Fruit fly (Drosophila melanogaster) whole organism, prepupa: ENCODE results near the gene Ctns.

Experiments
- Blimp-1 ChIP-seq: fragments of 200-800 bp; sonication (Bioruptor generic); optimal IDR thresholded peaks from 3 replicates; lab custom pipeline; 2017; ENCODE audit warnings: missing biosample characterization, missing genetic modification characterization, mild to moderate bottlenecking, moderate library complexity, missing genetic modification reagents
- CG10631 ChIP-seq: fragments of 200-800 bp; sonication (Bioruptor generic); optimal IDR thresholded peaks from 2 replicates; lab custom pipeline; 2016; ENCODE audit warnings: missing biosample characterization, missing genetic modification characterization
- CG10669 ChIP-seq: fragments of 200-800 bp; sonication (Bioruptor generic); optimal IDR thresholded peaks from 3 replicates; lab custom pipeline; 2018; ENCODE audit warnings: missing biosample characterization, mild to moderate bottlenecking, missing genetic modification characterization, moderate library complexity
- CG11294 ChIP-seq: fragments of 200-800 bp; sonication (Bioruptor generic); IDR thresholded peaks from 2 replicates; pipeline ENCODE4 v1.3.6; 2022; ENCODE audit warnings: missing biosample characterization, missing genetic modification characterization
- CG11762 ChIP-seq: fragments of 200-800 bp; sonication (Bioruptor generic); optimal IDR thresholded peaks from 3 replicates; lab custom pipeline; 2016; ENCODE audit warnings: missing biosample characterization, missing genetic modification characterization; ENCODE audit not compliant: insufficient read depth
- CG11902 ChIP-seq: fragments of 200-800 bp; sonication (Bioruptor generic); optimal IDR thresholded peaks from 3 replicates; lab custom pipeline; 2016; ENCODE audit warnings: missing biosample characterization, missing genetic modification characterization
- CG1621 ChIP-seq: fragments of 200-800 bp; sonication (Bioruptor generic); optimal IDR thresholded peaks from 3 replicates; lab custom pipeline; 2018; ENCODE audit warnings: missing biosample characterization, mild to moderate bottlenecking, missing genetic modification characterization
- CG16779 ChIP-seq: fragments of 200-800 bp; sonication (Bioruptor generic); optimal IDR thresholded peaks from 3 replicates; lab custom pipeline; 2017; ENCODE audit warnings: missing biosample characterization, mild to moderate bottlenecking, missing genetic modification characterization
- CG3032 ChIP-seq: fragments of 200-800 bp; optimal IDR thresholded peaks from 2 replicates; lab custom pipeline; 2019; ENCODE audit warnings: missing biosample characterization, mild to moderate bottlenecking, missing genetic modification characterization, moderate library complexity
- CG31627 ChIP-seq: fragments of 200-800 bp; sonication (Bioruptor generic); optimal IDR thresholded peaks from 3 replicates; lab custom pipeline; 2016; ENCODE audit warnings: missing biosample characterization, missing genetic modification characterization
- CG32006 ChIP-seq: fragments of 200-800 bp; sonication (Bioruptor generic); optimal IDR thresholded peaks from 3 replicates; lab custom pipeline; 2017; ENCODE audit warnings: missing biosample characterization, mild to moderate bottlenecking, missing genetic modification characterization
- CG34406 ChIP-seq: fragments of 200-800 bp; sonication (Bioruptor generic); optimal IDR thresholded peaks from 3 replicates; lab custom pipeline; 2016; ENCODE audit warnings: missing biosample characterization, missing genetic modification characterization
- CG4318 ChIP-seq: fragments of 200-800 bp; sonication (Bioruptor generic); optimal IDR thresholded peaks from 3 replicates; lab custom pipeline; 2017; ENCODE audit warnings: missing biosample characterization, mild to moderate bottlenecking, missing genetic modification characterization
- CG6163 ChIP-seq: fragments of 200-800 bp; sonication (Bioruptor generic); IDR thresholded peaks from 3 replicates; pipeline ENCODE4 v1.3.6; 2022; ENCODE audit warnings: missing biosample characterization, missing genetic modification characterization
- CG6276 ChIP-seq: fragments of 200-800 bp; sonication (Bioruptor generic); optimal IDR thresholded peaks from 2 replicates; lab custom pipeline; 2017; ENCODE audit warnings: missing biosample characterization, mild to moderate bottlenecking, missing genetic modification characterization
- CG6792 ChIP-seq: fragments of 200-800 bp; sonication (Bioruptor generic); optimal IDR thresholded peaks from 3 replicates; lab custom pipeline; 2016; ENCODE audit warnings: missing biosample characterization, missing genetic modification characterization
- CG6808 ChIP-seq: fragments of 200-800 bp; sonication (Bioruptor generic); optimal IDR thresholded peaks from 3 replicates; lab custom pipeline; 2017; ENCODE audit warnings: missing biosample characterization, missing genetic modification characterization, mild to moderate bottlenecking, moderate library complexity, missing genetic modification reagents
- CG6854 ChIP-seq: fragments of 200-800 bp; sonication (Bioruptor generic); optimal IDR thresholded peaks from 2 replicates; lab custom pipeline; 2017; ENCODE audit warnings: missing biosample characterization, mild to moderate bottlenecking, missing genetic modification characterization
- CG7368 ChIP-seq: fragments of 200-800 bp; sonication (Bioruptor generic); optimal IDR thresholded peaks from 3 replicates; lab custom pipeline; 2016; ENCODE audit warnings: missing biosample characterization, missing genetic modification characterization
- CG8119 ChIP-seq: fragments of 200-800 bp; sonication (Bioruptor generic); IDR thresholded peaks from 3 replicates; pipeline ENCODE4 v1.3.6; 2022; ENCODE audit warnings: missing biosample characterization, missing genetic modification characterization
- CG9139 ChIP-seq: fragments of 200-800 bp; sonication (Bioruptor generic); optimal IDR thresholded peaks from 3 replicates; lab custom pipeline; 2017; ENCODE audit warnings: missing biosample characterization, mild to moderate bottlenecking, missing genetic modification characterization
- Eip75B ChIP-seq: fragments of 200-800 bp; sonication (Bioruptor generic); optimal IDR thresholded peaks from 3 replicates; lab custom pipeline; 2016; ENCODE audit warnings: missing biosample characterization, missing genetic modification characterization
- Eip78C ChIP-seq: fragments of 200-800 bp; sonication (Bioruptor generic); peaks from one replicate; lab custom pipeline; 2016; ENCODE audit warnings: missing biosample characterization, missing genetic modification characterization
- Ets21C ChIP-seq: fragments of 200-800 bp; sonication (Bioruptor generic); optimal IDR thresholded peaks from 3 replicates; lab custom pipeline; 2016; ENCODE audit warnings: missing biosample characterization, missing genetic modification characterization
- Ets96B ChIP-seq: fragments of 200-800 bp; optimal IDR thresholded peaks from 2 replicates; lab custom pipeline; 2019; ENCODE audit warnings: missing biosample characterization, mild to moderate bottlenecking, missing genetic modification characterization, moderate library complexity
- Gug ChIP-seq: fragments of 200-800 bp; sonication (Bioruptor generic); IDR thresholded peaks from 2 replicates; pipeline ENCODE4 v1.3.6; 2022; ENCODE audit warnings: missing biosample characterization, missing genetic modification characterization
- Hr38 ChIP-seq: sonication (Bioruptor generic); optimal IDR thresholded peaks from 2 replicates; lab custom pipeline; 2016; ENCODE audit warnings: missing biosample characterization, missing genetic modification characterization
- Hr4 ChIP-seq: fragments of 200-800 bp; sonication (Bioruptor generic); optimal IDR thresholded peaks from 3 replicates; lab custom pipeline; 2016; ENCODE audit warnings: missing biosample characterization, missing genetic modification characterization
- OdsH ChIP-seq: fragments of 200-800 bp; sonication (Bioruptor generic); optimal IDR thresholded peaks from 3 replicates; lab custom pipeline; 2016; ENCODE audit warnings: missing biosample characterization, missing genetic modification characterization
- Smox ChIP-seq: fragments of 200-800 bp; sonication (Bioruptor generic); optimal IDR thresholded peaks from 3 replicates; lab custom pipeline; 2016; ENCODE audit warnings: missing biosample characterization, missing genetic modification characterization
- Sox102F ChIP-seq: fragments of 200-800 bp; sonication (Bioruptor generic); optimal IDR thresholded peaks from 2 replicates; lab custom pipeline; 2016; ENCODE audit warnings: missing biosample characterization, mild to moderate bottlenecking, missing genetic modification characterization
- Sox15 ChIP-seq: fragments of 200-800 bp; sonication (Bioruptor generic); optimal IDR thresholded peaks from 3 replicates; lab custom pipeline; 2016; ENCODE audit warnings: missing biosample characterization, missing genetic modification characterization
- achi ChIP-seq: fragments of 200-800 bp; sonication (Bioruptor generic); optimal IDR thresholded peaks from 3 replicates; lab custom pipeline; 2016; ENCODE audit warnings: missing biosample characterization, missing genetic modification characterization
- cyc ChIP-seq: fragments of 200-800 bp; sonication (Bioruptor generic); optimal IDR thresholded peaks from 3 replicates; lab custom pipeline; 2016; ENCODE audit warnings: missing biosample characterization, missing genetic modification characterization
- dac ChIP-seq: fragments of 200-800 bp; sonication (Bioruptor generic); optimal IDR thresholded peaks from 2 replicates; lab custom pipeline; 2017; ENCODE audit warnings: missing biosample characterization, mild to moderate bottlenecking, missing genetic modification characterization
- dsx ChIP-seq: fragments of 200-800 bp; optimal IDR thresholded peaks from 3 replicates; lab custom pipeline; 2019; ENCODE audit warnings: missing biosample characterization, mild to moderate bottlenecking, missing genetic modification characterization, moderate library complexity; ENCODE audit not compliant: poor library complexity, severe bottlenecking
- esn ChIP-seq: fragments of 200-800 bp; sonication (Bioruptor generic); optimal IDR thresholded peaks from 2 replicates; lab custom pipeline; 2016; ENCODE audit warnings: missing biosample characterization, mild to moderate bottlenecking, missing genetic modification characterization, moderate library complexity
- fd85E ChIP-seq: fragments of 200-800 bp; sonication (Bioruptor generic); optimal IDR thresholded peaks from 3 replicates; lab custom pipeline; 2016; ENCODE audit warnings: missing biosample characterization, missing genetic modification characterization
- net ChIP-seq: fragments of 200-800 bp; sonication (Bioruptor generic); optimal IDR thresholded peaks from 3 replicates; lab custom pipeline; 2016; ENCODE audit warnings: missing biosample characterization, missing genetic modification characterization
- pdm3 ChIP-seq: fragments of 200-800 bp; sonication (Bioruptor generic); optimal IDR thresholded peaks from 3 replicates; lab custom pipeline; 2016; ENCODE audit warnings: missing biosample characterization, missing genetic modification characterization
- salr ChIP-seq, 2 experiments: fragments of 200-800 bp; sonication (Bioruptor generic); optimal IDR thresholded peaks; 3 replicates each; lab custom pipeline; 2016 to 2018; ENCODE audit warnings: missing biosample characterization in 2 of 2, missing genetic modification characterization in 2 of 2, mild to moderate bottlenecking in 1 of 2
- ss ChIP-seq, 2 experiments: fragments of 200-800 bp; sonication (Bioruptor generic); optimal IDR thresholded peaks; 2 replicates in 1 of 2; 3 replicates in 1 of 2; lab custom pipeline; 2017 to 2018; ENCODE audit warnings: mild to moderate bottlenecking in 2 of 2, missing biosample characterization in 2 of 2, missing genetic modification characterization in 2 of 2, moderate library complexity in 1 of 2
- svp ChIP-seq: fragments of 200-800 bp; sonication (Bioruptor generic); peaks from one replicate; lab custom pipeline; 2016; ENCODE audit warnings: missing biosample characterization, missing genetic modification characterization
- topi ChIP-seq: fragments of 200-800 bp; sonication (Bioruptor generic); optimal IDR thresholded peaks from 3 replicates; lab custom pipeline; 2016; ENCODE audit warnings: missing biosample characterization, missing genetic modification characterization
- vri ChIP-seq: fragments of 200-800 bp; sonication (Bioruptor generic); optimal IDR thresholded peaks from 3 replicates; lab custom pipeline; 2016; ENCODE audit warnings: missing biosample characterization, mild to moderate bottlenecking, missing genetic modification characterization

Ctns gene

dm6 chr3R:23048690-23049118 is 10.1 kb downstream of the Ctns start (continued):
- TF ChIP-seq salr (GFP tag; optimal IDR thresholded peaks at IDR 0.05; lab: Kevin White, UChicago): peak; percentile 22 to 92
- peak; percentile 72 for TF ChIP-seq dac (GFP tag; lab: Kevin White, UChicago)
- peak; percentile 89 for TF ChIP-seq OdsH
- peak; percentile 74 for TF ChIP-seq Sox15 (GFP tag; lab: Kevin White, UChicago)
- peak; percentile 69 for TF ChIP-seq dsx (GFP tag; lab: Kevin White, UChicago)
- peak; percentile 68; the same call in 2 of the 3 replicates for TF ChIP-seq CG6163 (GFP tag; lab: Robert Waterston, UW)
- peak; percentile 98 for TF ChIP-seq Eip78C (GFP tag; lab: Kevin White, UChicago)
- peak; percentile 88 for TF ChIP-seq CG6792 (GFP tag; lab: Kevin White, UChicago)

- peak; percentile 64 for TF ChIP-seq CG6163 (GFP tag; lab: Robert Waterston, UW)
- no peak for TF ChIP-seq CG6808 (GFP tag; lab: Kevin White, UChicago)
- TF ChIP-seq, all 60 proteins: peak for 1
These were observed 10.6 kb downstream of the Ctns start, which contains the start of gene CG17121 for dm6 chr3R:23048089-23048689. Gene CG17121, minus strand, starts transcription at chr3R:23048214.

DNA sequence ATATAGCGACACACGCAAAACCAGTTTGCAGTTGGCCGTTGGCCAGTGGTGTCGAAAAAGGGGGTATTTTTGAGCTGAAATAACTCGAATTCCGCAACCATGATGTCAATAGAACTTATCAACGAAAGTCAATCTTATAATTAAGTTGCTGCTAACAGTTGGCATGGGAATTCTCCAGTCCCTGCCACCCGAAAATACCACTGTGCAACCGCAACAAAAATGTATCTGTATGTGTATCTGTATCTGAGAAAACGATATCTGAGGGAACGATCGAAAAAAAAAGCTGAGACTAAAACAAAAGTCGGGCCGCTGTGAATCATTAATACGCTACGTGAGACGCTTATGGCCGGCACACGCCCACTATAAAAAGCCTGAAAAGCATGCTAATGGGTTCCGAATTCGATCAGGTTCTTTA is 12.2 kb downstream of the Ctns start:
- TF ChIP-seq CG11294 (peak; percentile 65), Eip78C (GFP tag; lab: Kevin White, UChicago) (peak; percentile 97), CG32006 (peak; percentile 80), fd85E (peak; percentile 65), net (GFP tag; lab: Kevin White, UChicago) (peak; percentile 91), CG4318 (GFP tag; lab: Kevin White, UChicago) (peak; percentile 60), achi (GFP tag; lab: Kevin White, UChicago) (peak; percentile 88), vri (GFP tag; lab: Kevin White, UChicago) (peak; percentile 93), svp (GFP tag; lab: Kevin White, UChicago) (peak; percentile 97), CG10631 (GFP tag; lab: Kevin White, UChicago) (peak; percentile 88), pdm3 (peak; percentile 89), CG7368 (GFP tag; lab: Kevin White, UChicago) (peak; percentile 94), CG6854 (GFP tag; lab: Kevin White, UChicago) (peak; percentile 15), Hr4 (GFP tag; lab: Kevin White, UChicago) (peak; percentile 84), ss (GFP tag; optimal IDR thresholded peaks at IDR 0.05; lab: Kevin White, UChicago) (peak; percentile 70 to 89), CG10669 (GFP tag; lab: Kevin White, UChicago) (peak; percentile 91), CG6276 (GFP tag; lab: Kevin White, UChicago) (peak; percentile 41), OdsH (peak; percentile 89), Smox (GFP tag; lab: Kevin White, UChicago) (peak; percentile 91), CG11902 (GFP tag; lab: Kevin White, UChicago) (peak; percentile 89), Sox102F (GFP tag; lab: Kevin White, UChicago) (peak; percentile 93), esn (GFP tag; lab: Kevin White, UChicago) (peak; percentile 93), Ets96B (tag; lab: Kevin White, UChicago) (peak; percentile 90), CG11762 (GFP tag; lab: Kevin White, UChicago) (peak; percentile 73), Blimp-1 (GFP tag; lab: Kevin White, UChicago) (peak; percentile 79), CG16779 (tag; lab: Kevin White, UChicago) (peak; percentile 57), CG34406 (GFP tag; lab: Kevin White, UChicago) (peak; percentile 91), CG6792 (GFP tag; lab: Kevin White, UChicago) (peak; percentile 89), cyc (GFP tag; lab: Kevin White, UChicago) (peak; percentile 93), CG6163 (GFP tag; lab: Robert Waterston, UW) (peak; percentile 92), CG6808 (GFP tag; lab: Kevin White, UChicago) (peak; percentile 82), CG31627 (GFP tag; lab: Kevin White, UChicago) (peak; percentile 95), CG1621 (tag; lab: Kevin White, UChicago) (peak; percentile 88), Ets21C (GFP tag; lab: Kevin White, UChicago) (peak; percentile 91), Eip75B (GFP tag; lab: Kevin White, UChicago) (peak; percentile 90), Gug (GFP tag; lab: Robert Waterston, UW) (peak; percentile 57), CG9139 (GFP tag; lab: Kevin White, UChicago) (peak; percentile 73), CG8119 (GFP tag; lab: Robert Waterston, UW) (peak; percentile 85), topi (GFP tag; lab: Kevin White, UChicago) (peak; percentile 93), CG3032 (tag; lab: Kevin White, UChicago) (peak; percentile 85), Hr38 (GFP tag; lab: Kevin White, UChicago) (no peak)
